Worm (Caenorhabditis elegans): Measurements from ENCODE around the gene set-21.

Gene set-21

ce11 chrIV:4396052-4396821 is 5.6 kb downstream of the set-21 start:
- TF ChIP-seq him-1 (tag; optimal IDR thresholded peaks at IDR 0.05) = no peak
- TF ChIP-seq W03F9.2 (tag; optimal IDR thresholded peaks at IDR 0.05) = no peak
- TF ChIP-seq dao-5 (tag; optimal IDR thresholded peaks at IDR 0.05) = no peak

- no peak for TF ChIP-seq dao-5 (tag; optimal IDR thresholded peaks at IDR 0.05)
- no peak for TF ChIP-seq W03F9.2 (tag; optimal IDR thresholded peaks at IDR 0.05)
- TF ChIP-seq him-1 (tag; optimal IDR thresholded peaks at IDR 0.05) = no peak
These were observed 6.5 kb downstream of the set-21 start for ce11 chrIV:4397111-4397510.

ce11 chrIV:4397586-4397985 is 6.9 kb downstream of the set-21 start:
- TF ChIP-seq dao-5 (tag; optimal IDR thresholded peaks at IDR 0.05) (no peak), him-1 (tag; optimal IDR thresholded peaks at IDR 0.05) (no peak), W03F9.2 (tag; optimal IDR thresholded peaks at IDR 0.05) (no peak)

ce11 chrIV:4398420-4398819 is 7.8 kb downstream of the set-21 start:
- TF ChIP-seq him-1 (tag; optimal IDR thresholded peaks at IDR 0.05) (no peak), W03F9.2 (tag; optimal IDR thresholded peaks at IDR 0.05) (no peak), dao-5 (tag; optimal IDR thresholded peaks at IDR 0.05) (no peak)

- TF ChIP-seq him-1 (tag; optimal IDR thresholded peaks at IDR 0.05) (no peak), W03F9.2 (tag; optimal IDR thresholded peaks at IDR 0.05) (no peak), dao-5 (tag; optimal IDR thresholded peaks at IDR 0.05) (no peak)
These were observed 8.2 kb downstream of the set-21 start for ce11 chrIV:4398890-4399289.

- no peak for TF ChIP-seq him-1 (tag; optimal IDR thresholded peaks at IDR 0.05)
- TF ChIP-seq dao-5 (tag; optimal IDR thresholded peaks at IDR 0.05) = no peak
- no peak for TF ChIP-seq W03F9.2 (tag; optimal IDR thresholded peaks at IDR 0.05)
These were observed 8.9 kb downstream of the set-21 start for ce11 chrIV:4399418-4400136.

- TF ChIP-seq him-1 (tag; optimal IDR thresholded peaks at IDR 0.05) = no peak
- TF ChIP-seq dao-5 (tag; optimal IDR thresholded peaks at IDR 0.05) = no peak
- TF ChIP-seq W03F9.2 (tag; optimal IDR thresholded peaks at IDR 0.05) = no peak
These were observed 10.0 kb downstream of the set-21 start, which contains the start of gene Y24D9A.6 for ce11 chrIV:4400350-4401326. Y24D9A.6 (minus strand) TSS chrIV:4400400.

ce11 chrIV:4402413-4402812 is 11.8 kb downstream of the set-21 start:
- TF ChIP-seq W03F9.2 (tag; optimal IDR thresholded peaks at IDR 0.05) = no peak

ce11 chrIV:4403870-4404269 is 13.2 kb downstream of the set-21 start:
- TF ChIP-seq him-1 (tag; optimal IDR thresholded peaks at IDR 0.05) (no peak), W03F9.2 (tag; optimal IDR thresholded peaks at IDR 0.05) (no peak), dao-5 (tag; optimal IDR thresholded peaks at IDR 0.05) (no peak)

- TF ChIP-seq W03F9.2 (tag; optimal IDR thresholded peaks at IDR 0.05) (no peak), him-1 (tag; optimal IDR thresholded peaks at IDR 0.05) (no peak), dao-5 (tag; optimal IDR thresholded peaks at IDR 0.05) (no peak)
These were observed 14.5 kb downstream of the set-21 start, which contains the start of gene Y24D9A.7 for ce11 chrIV:4405126-4405525. Y24D9A.7 (minus strand) TSS chrIV:4405171.

ce11 chrIV:4406054-4406539 is 15.5 kb downstream of the set-21 start:
- TF ChIP-seq dao-5 (tag; optimal IDR thresholded peaks at IDR 0.05) (no peak), him-1 (tag; optimal IDR thresholded peaks at IDR 0.05) (peak; percentile 24)

ce11 chrIV:4407055-4407461 is 16.4 kb downstream of the set-21 start:
- no peak for TF ChIP-seq W03F9.2 (tag; optimal IDR thresholded peaks at IDR 0.05)
- TF ChIP-seq him-1 (tag; optimal IDR thresholded peaks at IDR 0.05) = no peak
- no peak for TF ChIP-seq dao-5 (tag; optimal IDR thresholded peaks at IDR 0.05)

ce11 chrIV:4408714-4409113 is 18.1 kb downstream of the set-21 start:
- TF ChIP-seq dao-5 (tag; optimal IDR thresholded peaks at IDR 0.05) (no peak), him-1 (tag; optimal IDR thresholded peaks at IDR 0.05) (no peak), W03F9.2 (tag; optimal IDR thresholded peaks at IDR 0.05) (no peak)

Data from whole organism, L4/young adult.